Worm (Caenorhabditis elegans) whole organism, L4/young adult: Measurements from ENCODE around the gene glp-1.

ENCODE experiments used
- W03F9.2 ChIP-seq: fragments of 150-350 bp; optimal IDR thresholded peaks from 2 replicates; lab custom pipeline; 2014; ENCODE audit warnings: missing biosample characterization, missing genetic modification characterization
- dao-5 ChIP-seq: sonication (generic microtip); optimal IDR thresholded peaks from 2 replicates; lab custom pipeline; 2016; ENCODE audit warnings: missing genotype, missing genetic modification characterization, moderate library complexity, missing compliant biosample characterization
- him-1 ChIP-seq: sonication (generic microtip); optimal IDR thresholded peaks from 2 replicates; lab custom pipeline; 2016; ENCODE audit warnings: missing genotype, missing genetic modification reagents, missing genetic modification characterization, missing compliant biosample characterization

DNA sequence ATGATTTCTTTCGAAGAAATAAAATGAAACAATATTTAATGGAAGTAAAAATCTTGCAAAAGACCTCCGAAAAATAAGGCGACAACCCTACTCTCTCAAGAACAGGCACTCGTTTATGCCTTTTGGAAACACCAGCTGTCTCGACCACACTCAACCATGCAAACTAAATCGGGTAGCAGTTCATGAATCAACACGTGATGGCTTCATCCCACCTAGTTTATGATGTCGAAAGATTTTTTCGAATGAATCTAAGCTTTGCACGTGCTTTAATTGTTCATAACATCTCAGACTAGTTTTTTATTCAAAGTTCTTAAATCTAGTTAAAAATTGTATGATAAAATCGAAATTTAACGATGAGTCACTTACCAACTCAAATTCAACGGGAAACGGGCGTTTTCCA, 38.8 kb upstream of the glp-1 start:
- no peak for TF ChIP-seq him-1 (tag; lab: Kevin White, UChicago)
- TF ChIP-seq dao-5 (tag; lab: Kevin White, UChicago): no peak
- no peak for TF ChIP-seq W03F9.2 (tag; lab: Kevin White, UChicago)
